Fruit fly (Drosophila melanogaster): ENCODE data around the gene CG32409.

dm6 chr3L:5881310-5882208, 17.8 kb upstream of the CG32409 start:
- TF ChIP-seq usp (GFP tag; optimal IDR thresholded peaks at IDR 0.05) (no peak), CG8478 (optimal IDR thresholded peaks at IDR 0.05) (no peak), psq (optimal IDR thresholded peaks at IDR 0.05) (no peak), Dll (optimal IDR thresholded peaks at IDR 0.05) (no peak)
